Fruit fly (Drosophila melanogaster) whole organism, embryonic: ENCODE measurements around the gene Ppat-Dpck.

Source experiments
- Awh ChIP-seq: fragments of 200-800 bp; sonication (Bioruptor generic); IDR thresholded peaks from 2 replicates; pipeline ENCODE4, ENCODE4 v1.3.6; 2022; ENCODE audit warnings: missing biosample characterization, missing genetic modification characterization
- B-H1 ChIP-seq: fragments of 200-800 bp; sonication (Bioruptor generic); IDR thresholded peaks from 3 replicates; pipeline ENCODE4 v1.3.6; 2022; ENCODE audit warnings: missing biosample characterization, missing genetic modification characterization
- Bgb ChIP-seq: fragments of 200-800 bp; sonication (Bioruptor generic); IDR thresholded peaks from 2 replicates; pipeline ENCODE4 v1.3.6; 2022; ENCODE audit warnings: missing biosample characterization, missing genetic modification characterization; ENCODE audit not compliant: partially characterized antibody
- Bteb2 ChIP-seq: fragments of 200-800 bp; sonication (Bioruptor generic); optimal IDR thresholded peaks from 2 replicates; lab custom pipeline; 2016; ENCODE audit warnings: missing biosample characterization, missing genetic modification characterization
- CG10543 ChIP-seq: fragments of 200-800 bp; sonication (Bioruptor generic); optimal IDR thresholded peaks from 3 replicates; lab custom pipeline; 2017; ENCODE audit warnings: missing biosample characterization, mild to moderate bottlenecking, missing genetic modification characterization, moderate library complexity
- CG10565 ChIP-seq: fragments of 200-800 bp; sonication (Bioruptor generic); optimal IDR thresholded peaks from 3 replicates; lab custom pipeline; 2016; ENCODE audit warnings: missing biosample characterization, mild to moderate bottlenecking, missing genetic modification characterization
- CG10959 ChIP-seq: fragments of 200-800 bp; sonication (Bioruptor generic); IDR thresholded peaks from 2 replicates; pipeline ENCODE4 v1.3.6; 2022; ENCODE audit warnings: missing biosample characterization, missing genetic modification characterization
- CG12071 ChIP-seq: fragments of 200-800 bp; sonication (Bioruptor generic); optimal IDR thresholded peaks from 3 replicates; lab custom pipeline; 2018; ENCODE audit warnings: missing biosample characterization, mild to moderate bottlenecking, missing genetic modification characterization
- CG12769 ChIP-seq: fragments of 200-800 bp; sonication (Bioruptor generic); optimal IDR thresholded peaks from 2 replicates; lab custom pipeline; 2019; ENCODE audit warnings: missing biosample characterization, mild to moderate bottlenecking, missing genetic modification characterization, moderate library complexity
- CG13624 ChIP-seq: fragments of 200-800 bp; sonication (Bioruptor generic); optimal IDR thresholded peaks from 2 replicates; lab custom pipeline; 2016; ENCODE audit warnings: missing biosample characterization, missing genetic modification characterization
- CG1529 ChIP-seq: fragments of 200-800 bp; sonication (Bioruptor generic); optimal IDR thresholded peaks from 3 replicates; lab custom pipeline; 2018; ENCODE audit warnings: missing biosample characterization, missing genetic modification characterization
- CG17912 ChIP-seq: fragments of 200-800 bp; sonication (Bioruptor generic); optimal IDR thresholded peaks from 2 replicates; lab custom pipeline; 2018; ENCODE audit warnings: missing biosample characterization, mild to moderate bottlenecking, missing genetic modification characterization
- CG5953 ChIP-seq: fragments of 200-800 bp; sonication (Bioruptor generic); IDR thresholded peaks from 2 replicates; pipeline ENCODE4 v1.3.6; 2022; ENCODE audit warnings: missing biosample characterization, missing genetic modification characterization
- CG6791 ChIP-seq: fragments of 200-800 bp; sonication (Bioruptor generic); IDR thresholded peaks from 3 replicates; pipeline ENCODE4 v1.3.6; 2022; ENCODE audit warnings: missing biosample characterization, missing genetic modification characterization; ENCODE audit not compliant: partially characterized antibody
- CG7786 ChIP-seq: fragments of 200-800 bp; sonication (Bioruptor generic); optimal IDR thresholded peaks from 2 replicates; lab custom pipeline; 2016; ENCODE audit warnings: missing biosample characterization, missing genetic modification characterization
- CG7963 ChIP-seq: fragments of 200-800 bp; sonication (Bioruptor generic); IDR thresholded peaks from 3 replicates; pipeline ENCODE4 v1.3.6; 2022; ENCODE audit warnings: missing biosample characterization, missing genetic modification characterization; ENCODE audit not compliant: partially characterized antibody
- CG8290 ChIP-seq, 3 experiments: fragments of 200-800 bp; sonication (Bioruptor generic); optimal IDR thresholded peaks; 2 replicates each; lab custom pipeline; 2016 to 2019; ENCODE audit warnings: missing biosample characterization in 3 of 3, missing genetic modification characterization in 3 of 3, mild to moderate bottlenecking in 2 of 3, moderate library complexity in 1 of 3
- CG8359 ChIP-seq: fragments of 200-800 bp; sonication (Bioruptor generic); optimal IDR thresholded peaks from 2 replicates; lab custom pipeline; 2017; ENCODE audit warnings: missing biosample characterization, mild to moderate bottlenecking, missing genetic modification characterization, borderline replicate concordance
- D19B ChIP-seq: fragments of 200-800 bp; sonication (Bioruptor generic); optimal IDR thresholded peaks from 2 replicates; lab custom pipeline; 2017; ENCODE audit warnings: missing biosample characterization, mild to moderate bottlenecking, missing genetic modification characterization
- Deaf1 ChIP-seq: fragments of 200-800 bp; optimal IDR thresholded peaks from 3 replicates; lab custom pipeline; 2019; ENCODE audit warnings: missing biosample characterization, mild to moderate bottlenecking, missing genetic modification characterization, moderate library complexity
- Drgx ChIP-seq: fragments of 200-800 bp; sonication (Bioruptor generic); IDR thresholded peaks from 2 replicates; pipeline ENCODE4 v1.3.6; 2022; ENCODE audit warnings: missing biosample characterization, missing genetic modification characterization
- Ets65A ChIP-seq: fragments of 200-800 bp; sonication (Bioruptor generic); peaks from one replicate; lab custom pipeline; 2016; ENCODE audit warnings: missing biosample characterization, missing genetic modification characterization
- GATAe ChIP-seq: fragments of 200-800 bp; sonication (Bioruptor generic); conservative IDR thresholded peaks from 2 replicates; pipeline ENCODE4 v1.3.6; 2022; ENCODE audit warnings: missing biosample characterization, missing genetic modification characterization
- HmgD ChIP-seq: fragments of 200-800 bp; sonication (Bioruptor generic); optimal IDR thresholded peaks from 3 replicates; lab custom pipeline; 2016; ENCODE audit warnings: missing biosample characterization, missing genetic modification characterization
- Hr51 ChIP-seq, 2 experiments: fragments of 200-800 bp; sonication (Bioruptor generic); optimal IDR thresholded peaks; 2 replicates in 1 of 2; 3 replicates in 1 of 2; lab custom pipeline; 2016 to 2018; ENCODE audit warnings: missing biosample characterization in 2 of 2, missing genetic modification characterization in 2 of 2, mild to moderate bottlenecking in 1 of 2, moderate library complexity in 1 of 2
- Nf-YC ChIP-seq: fragments of 200-800 bp; optimal IDR thresholded peaks from 3 replicates; lab custom pipeline; 2019; ENCODE audit warnings: missing biosample characterization, mild to moderate bottlenecking, missing genetic modification characterization, moderate library complexity
- NfI ChIP-seq: fragments of 200-800 bp; sonication (Bioruptor generic); optimal IDR thresholded peaks from 3 replicates; lab custom pipeline; 2018; ENCODE audit warnings: missing biosample characterization, mild to moderate bottlenecking, missing genetic modification characterization, moderate library complexity
- Oli ChIP-seq: fragments of 200-800 bp; sonication (Bioruptor generic); optimal IDR thresholded peaks from 2 replicates; lab custom pipeline; 2018; ENCODE audit warnings: missing biosample characterization, mild to moderate bottlenecking, missing genetic modification characterization, moderate library complexity
- Sry-δ ChIP-seq: fragments of 200-800 bp; sonication (Bioruptor generic); optimal IDR thresholded peaks from 2 replicates; lab custom pipeline; 2016; ENCODE audit warnings: missing biosample characterization, missing genetic modification characterization
- Taf1 ChIP-seq: fragments of 200-800 bp; sonication (Bioruptor generic); IDR thresholded peaks from 2 replicates; pipeline ENCODE4 v1.3.6; 2022; ENCODE audit warnings: missing biosample characterization, missing genetic modification characterization
- Vsx1 ChIP-seq: fragments of 200-800 bp; sonication (Bioruptor generic); optimal IDR thresholded peaks from 2 replicates; lab custom pipeline; 2017; ENCODE audit warnings: missing biosample characterization, mild to moderate bottlenecking, missing genetic modification characterization, missing genetic modification reagents
- amos ChIP-seq: fragments of 200-800 bp; sonication (Bioruptor generic); IDR thresholded peaks from 2 replicates; pipeline ENCODE4 v1.3.6; 2022; ENCODE audit warnings: missing biosample characterization, missing genetic modification characterization; ENCODE audit not compliant: partially characterized antibody
- crp ChIP-seq, 2 experiments: fragments of 200-800 bp; sonication (Bioruptor generic); optimal IDR thresholded peaks; 2 replicates in 1 of 2; 3 replicates in 1 of 2; lab custom pipeline; 2017; ENCODE audit warnings: missing biosample characterization in 2 of 2, missing genetic modification characterization in 2 of 2, mild to moderate bottlenecking in 1 of 2, moderate library complexity in 1 of 2
- dan ChIP-seq: fragments of 200-800 bp; sonication (Bioruptor generic); IDR thresholded peaks from 2 replicates; pipeline ENCODE4 v1.3.6; 2022; ENCODE audit warnings: missing biosample characterization, missing genetic modification characterization
- danr ChIP-seq: fragments of 200-800 bp; sonication (Bioruptor generic); IDR thresholded peaks from 2 replicates; pipeline ENCODE4 v1.3.6; 2022; ENCODE audit warnings: missing biosample characterization, missing genetic modification characterization
- dpn ChIP-seq, 2 experiments: fragments of 200-800 bp; sonication (Bioruptor generic); optimal IDR thresholded peaks; 3 replicates each; lab custom pipeline; 2016; ENCODE audit warnings: missing biosample characterization in 2 of 2, missing genetic modification characterization in 2 of 2
- esg ChIP-seq: fragments of 200-800 bp; sonication (Bioruptor generic); conservative IDR thresholded peaks from 2 replicates; pipeline ENCODE4 v1.3.6; 2022; ENCODE audit warnings: missing biosample characterization, missing genetic modification characterization
- gro ChIP-seq: fragments of 200-800 bp; sonication (Bioruptor generic); optimal IDR thresholded peaks from 2 replicates; lab custom pipeline; 2016; ENCODE audit warnings: missing biosample characterization, missing genetic modification characterization
- gsb-n ChIP-seq: fragments of 200-800 bp; sonication (Bioruptor generic); optimal IDR thresholded peaks from 3 replicates; lab custom pipeline; 2018; ENCODE audit warnings: missing biosample characterization, mild to moderate bottlenecking, missing genetic modification characterization
- jing ChIP-seq: fragments of 200-800 bp; sonication (Bioruptor generic); optimal IDR thresholded peaks from 2 replicates; lab custom pipeline; 2018; ENCODE audit warnings: missing biosample characterization, mild to moderate bottlenecking, missing genetic modification characterization
- klu ChIP-seq: fragments of 200-800 bp; sonication (Bioruptor generic); IDR thresholded peaks from 2 replicates; pipeline ENCODE4 v1.3.6; 2022; ENCODE audit warnings: missing biosample characterization, missing genetic modification characterization
- lov ChIP-seq, 2 experiments: fragments of 200-800 bp in 1 of 2; fragments of >200 bp in 1 of 2; sonication (Bioruptor generic) in 1 of 2; IDR thresholded peaks in 1 of 2; optimal IDR thresholded peaks in 1 of 2; 2 replicates in 1 of 2; 3 replicates in 1 of 2; pipeline versions ENCODE4 v1.3.6 to Lab custom; 2017 to 2022; ENCODE audit warnings: missing biosample characterization in 1 of 2, missing genetic modification characterization in 1 of 2
- nerfin-2 ChIP-seq: fragments of 200-800 bp; sonication (Bioruptor generic); IDR thresholded peaks from 2 replicates; pipeline ENCODE4 v1.3.6; 2022; ENCODE audit warnings: missing biosample characterization, missing genetic modification characterization; ENCODE audit not compliant: partially characterized antibody
- schlank ChIP-seq: fragments of 200-800 bp; sonication (Bioruptor generic); optimal IDR thresholded peaks from 2 replicates; lab custom pipeline; 2018; ENCODE audit warnings: missing biosample characterization, mild to moderate bottlenecking, missing genetic modification characterization
- tin ChIP-seq: fragments of 200-800 bp; sonication (Bioruptor generic); optimal IDR thresholded peaks from 3 replicates; lab custom pipeline; 2016; ENCODE audit warnings: missing biosample characterization, missing genetic modification characterization
- tna ChIP-seq: fragments of 200-800 bp; sonication (Bioruptor generic); IDR thresholded peaks from 2 replicates; pipeline ENCODE4 v1.3.6; 2022; ENCODE audit warnings: missing biosample characterization, missing genetic modification characterization; ENCODE audit not compliant: partially characterized antibody
- unpg ChIP-seq: fragments of 200-800 bp; sonication (Bioruptor generic); optimal IDR thresholded peaks from 3 replicates; lab custom pipeline; 2018; ENCODE audit warnings: missing biosample characterization, mild to moderate bottlenecking, missing genetic modification characterization, moderate library complexity
- yki ChIP-seq: fragments of >200 bp; optimal IDR thresholded peaks from 3 replicates; lab custom pipeline; 2018
- z ChIP-seq: fragments of 200-800 bp; sonication (Bioruptor generic); IDR thresholded peaks from 3 replicates; pipeline ENCODE4 v1.3.6; 2022; ENCODE audit warnings: missing biosample characterization, missing genetic modification characterization

Ppat-Dpck gene

dm6 chr3L:5809642-5810279 is 41.2 kb upstream of the Ppat-Dpck start (continued):
- TF ChIP-seq CG10543 (GFP tag; lab: Kevin White, UChicago), result peak; percentile 66
- TF ChIP-seq CG7786 (GFP tag; lab: Kevin White, UChicago), result no peak
- no peak for TF ChIP-seq danr
- TF ChIP-seq lov (optimal IDR thresholded peaks at IDR 0.05; lab: Kevin White, UChicago), result no peak
- TF ChIP-seq lov (GFP tag; IDR thresholded peaks at IDR 0.05; lab: Robert Waterston, UW), result no peak
- no peak for TF ChIP-seq klu (GFP tag; lab: Robert Waterston, UW)
- no peak for TF ChIP-seq Vsx1 (GFP tag; lab: Kevin White, UChicago)
- peak; percentile 80 for TF ChIP-seq Nf-YC (tag; lab: Kevin White, UChicago)
- peak; percentile 10 for TF ChIP-seq CG12071 (GFP tag; lab: Kevin White, UChicago)
- no peak for TF ChIP-seq CG6791 (GFP tag; lab: Robert Waterston, UW)
- no peak for TF ChIP-seq CG7963
- TF ChIP-seq CG5953 (GFP tag; lab: Robert Waterston, UW), result no peak
- no peak for TF ChIP-seq jing
- no peak for TF ChIP-seq Awh (GFP tag; lab: Robert Waterston, UW)
- TF ChIP-seq CG13624, result peak; percentile 57
- no peak for TF ChIP-seq D19B
- no peak for TF ChIP-seq Oli (tag; lab: Kevin White, UChicago)
- TF ChIP-seq esg, result no peak
- no peak for TF ChIP-seq CG8290 (GFP tag; optimal IDR thresholded peaks at IDR 0.05; lab: Kevin White, UChicago)
- peak in 1 of 2 experiments; percentile 5 for TF ChIP-seq CG8290 (tag; optimal IDR thresholded peaks at IDR 0.05; lab: Kevin White, UChicago)
- TF ChIP-seq Bgb (GFP tag; lab: Robert Waterston, UW), result no peak
- TF ChIP-seq Hr51 (GFP tag; optimal IDR thresholded peaks at IDR 0.05; lab: Kevin White, UChicago), result no peak
- TF ChIP-seq Deaf1, result peak; percentile 17
- TF ChIP-seq gro (GFP tag; lab: Kevin White, UChicago), result no peak
- no peak for TF ChIP-seq CG1529
- TF ChIP-seq NfI (GFP tag; lab: Kevin White, UChicago), result no peak
- no peak for TF ChIP-seq Drgx (GFP tag; lab: Robert Waterston, UW)
- TF ChIP-seq Sry-δ, result no peak
- peak; percentile 51 for TF ChIP-seq Ets65A (GFP tag; lab: Kevin White, UChicago)
- TF ChIP-seq crp (GFP tag; optimal IDR thresholded peaks at IDR 0.05; lab: Kevin White, UChicago), result peak in 1 of 2 experiments; percentile 37
- TF ChIP-seq Taf1, result no peak
- no peak for TF ChIP-seq Bteb2 (GFP tag; lab: Kevin White, UChicago)
- TF ChIP-seq GATAe (GFP tag; lab: Robert Waterston, UW), result peak; percentile 97
- no peak for TF ChIP-seq dpn (GFP tag; optimal IDR thresholded peaks at IDR 0.05; lab: Kevin White, UChicago)
- TF ChIP-seq schlank (tag; lab: Kevin White, UChicago), result no peak
- TF ChIP-seq CG10959 (GFP tag; lab: Robert Waterston, UW), result no peak
- TF ChIP-seq CG17912 (GFP tag; lab: Kevin White, UChicago), result no peak
- no peak for TF ChIP-seq nerfin-2 (GFP tag; lab: Robert Waterston, UW)
- no peak for TF ChIP-seq unpg
- peak; percentile 4 for TF ChIP-seq CG12769 (tag; lab: Kevin White, UChicago)
- no peak for TF ChIP-seq amos
- peak; percentile 27; the same call in 1 of the 3 replicates for TF ChIP-seq z (GFP tag; lab: Robert Waterston, UW)
- no peak for TF ChIP-seq B-H1 (GFP tag; lab: Robert Waterston, UW)
- no peak for TF ChIP-seq CG10565
- no peak for TF ChIP-seq HmgD (GFP tag; lab: Kevin White, UChicago)
- TF ChIP-seq gsb-n (tag; lab: Kevin White, UChicago), result no peak
- no peak for TF ChIP-seq tin (GFP tag; lab: Kevin White, UChicago)
- 0 out of 2 replicates have a peak, but pooled peaks have one; percentile 45 for TF ChIP-seq tna
- TF ChIP-seq dan (GFP tag; lab: Robert Waterston, UW), result no peak
- no peak for TF ChIP-seq CG8359 (GFP tag; lab: Kevin White, UChicago)
- TF ChIP-seq yki (lab: Kevin White, UChicago), result no peak
